Worm (Caenorhabditis elegans): ENCODE results near the gene oac-52.

The oac-52 gene

DNA sequence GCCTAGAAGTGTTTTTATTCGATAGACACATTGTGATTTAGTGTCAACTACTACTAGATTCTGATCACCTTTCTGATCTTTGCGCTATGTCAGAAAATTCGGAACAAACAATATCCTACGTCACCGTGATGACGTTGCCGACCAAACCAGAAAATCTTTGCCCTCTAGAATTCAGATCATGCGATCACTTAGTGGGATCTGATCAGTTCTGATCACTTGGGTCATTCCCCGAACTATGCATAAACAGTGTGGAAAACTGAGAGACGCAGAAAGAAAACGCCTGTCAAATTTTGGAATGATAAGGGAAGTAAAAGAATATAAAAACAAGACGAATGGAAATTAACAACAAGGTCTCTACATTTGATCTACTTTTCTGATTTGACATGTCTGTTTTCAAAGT lies 51.9 kb downstream of the oac-52 start, which contains the start of gene F15E6.3:
Gene F15E6.3, plus strand, starts transcription at position 344 of the 400 bp plus-strand sequence.
- TF ChIP-seq aha-1 (tag; optimal IDR thresholded peaks at IDR 0.05) (no peak), nhr-20 (tag; optimal IDR thresholded peaks at IDR 0.05) (peak; percentile 79), swsn-7 (tag; optimal IDR thresholded peaks at IDR 0.05) (no peak), xbp-1 (tag; optimal IDR thresholded peaks at IDR 0.05) (peak; percentile 32), nhr-90 (tag; optimal IDR thresholded peaks at IDR 0.05; ENCODE audit: poor library complexity) (peak; percentile 24), nhr-19 (GFP tag; conservative IDR thresholded peaks at IDR 0.05) (peak; percentile 40), mdl-1 (tag; optimal IDR thresholded peaks at IDR 0.05) (peak in 1 of 2 experiments; percentile 66), ztf-11 (tag; optimal IDR thresholded peaks at IDR 0.05) (no peak), F16B12.6 (tag; optimal IDR thresholded peaks at IDR 0.05) (no peak), unc-130 (tag; optimal IDR thresholded peaks at IDR 0.05) (peak; percentile 39), lin-35 (GFP tag; optimal IDR thresholded peaks at IDR 0.05) (peak in 1 of 2 experiments; percentile 60), elt-2 (tag; optimal IDR thresholded peaks at IDR 0.05) (no peak), tbx-2 (tag; optimal IDR thresholded peaks at IDR 0.05) (peak; percentile 46), elt-3 (tag; optimal IDR thresholded peaks at IDR 0.05) (peak in 4 of 6 experiments; percentile 57 to 97 (median 70)), irx-1 (tag; optimal IDR thresholded peaks at IDR 0.05) (no peak), nhr-85 (tag) (peak; percentile 94), nhr-71 (tag; optimal IDR thresholded peaks at IDR 0.05) (peak; percentile 70), blmp-1 (tag; optimal IDR thresholded peaks at IDR 0.05) (peak; percentile 84), C16A3.4 (tag; optimal IDR thresholded peaks at IDR 0.05) (peak; percentile 12), lsy-2 (tag; optimal IDR thresholded peaks at IDR 0.05) (peak in 1 of 2 experiments; percentile 42)

DNA sequence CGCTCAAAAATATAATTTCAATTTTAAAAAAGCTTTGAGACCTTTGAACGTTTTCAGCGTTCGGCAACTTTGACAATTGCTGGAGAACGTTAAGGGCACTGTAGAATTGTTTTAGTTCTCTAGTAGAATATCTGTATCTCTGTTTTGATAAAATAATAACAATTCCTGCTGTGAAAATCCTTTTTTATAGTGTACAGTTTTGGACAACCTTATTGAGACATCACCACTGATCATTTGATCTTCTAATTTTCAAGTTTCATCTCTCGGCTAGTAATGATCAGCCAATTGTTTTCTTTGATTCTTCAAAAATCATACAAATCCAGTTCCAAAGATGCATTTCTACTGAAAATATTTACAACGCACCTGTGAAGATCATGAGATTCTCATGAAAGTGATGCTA lies 53.8 kb downstream of the oac-52 start, which contains the start of gene F15E6.10:
Gene F15E6.10, plus strand, starts transcription at position 301 of the 400 bp plus-strand sequence.
- TF ChIP-seq unc-30 (tag; optimal IDR thresholded peaks at IDR 0.05) (no peak), tbx-2 (tag; optimal IDR thresholded peaks at IDR 0.05) (no peak), fkh-8 (tag; optimal IDR thresholded peaks at IDR 0.05) (no peak), alr-1 (tag; optimal IDR thresholded peaks at IDR 0.05; ENCODE audit: borderline replicate concordance) (no peak), unc-98 (GFP tag; IDR thresholded peaks at IDR 0.05) (no peak), efl-3 (GFP tag; optimal IDR thresholded peaks at IDR 0.05) (no peak), dpl-1 (GFP tag; optimal IDR thresholded peaks at IDR 0.05) (no peak), irx-1 (tag; optimal IDR thresholded peaks at IDR 0.05) (no peak), sptf-1 (tag; optimal IDR thresholded peaks at IDR 0.05) (no peak), ceh-90 (tag; optimal IDR thresholded peaks at IDR 0.05) (no peak), ceh-63 (GFP tag; optimal IDR thresholded peaks at IDR 0.05) (no peak), snu-23 (GFP tag; optimal IDR thresholded peaks at IDR 0.05) (no peak), zag-1 (tag; optimal IDR thresholded peaks at IDR 0.05) (no peak), blmp-1 (tag; optimal IDR thresholded peaks at IDR 0.05) (no peak), mab-9 (GFP tag; IDR thresholded peaks at IDR 0.05) (no peak), mef-2 (tag; optimal IDR thresholded peaks at IDR 0.05) (no peak), vab-15 (tag; optimal IDR thresholded peaks at IDR 0.05) (no peak), ama-1 (optimal IDR thresholded peaks at IDR 0.05) (no peak), lir-3 (tag; optimal IDR thresholded peaks at IDR 0.05; ENCODE audit: poor library complexity) (no peak)

Data from whole organism, L1 larva.